Worm (Caenorhabditis elegans): ENCODE data around the gene D1005.10.

DNA sequence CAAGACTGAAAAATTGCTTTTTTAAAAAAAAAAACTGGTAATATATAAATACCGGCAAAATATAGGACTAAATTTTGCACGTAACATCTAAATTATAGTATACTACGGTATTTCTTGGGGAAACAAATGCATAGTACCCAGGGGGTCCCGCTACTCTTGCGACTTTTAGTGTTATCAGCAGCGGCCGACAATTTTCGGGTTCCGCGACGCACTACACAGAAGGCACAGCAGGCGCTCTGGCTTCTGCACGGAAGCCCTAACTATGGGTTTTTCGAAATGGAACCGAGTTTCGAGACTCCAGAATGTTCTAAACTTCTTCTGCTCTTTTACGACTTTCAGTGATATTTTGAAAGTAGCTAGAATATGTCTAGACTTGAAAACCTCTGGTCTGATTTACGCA is 30.6 kb upstream of the D1005.10 start:
- no peak for TF ChIP-seq T22C8.4 (GFP tag; IDR thresholded peaks at IDR 0.05)
- TF ChIP-seq med-1 (GFP tag; optimal IDR thresholded peaks at IDR 0.05; ENCODE audit: insufficient read depth): no peak
- TF ChIP-seq ztf-29 (GFP tag; IDR thresholded peaks at IDR 0.05): no peak
- no peak for TF ChIP-seq tab-1 (GFP tag; IDR thresholded peaks at IDR 0.05)
- TF ChIP-seq klf-2 (GFP tag; conservative IDR thresholded peaks at IDR 0.05): no peak
- TF ChIP-seq cog-1 (tag; optimal IDR thresholded peaks at IDR 0.05): no peak
- TF ChIP-seq ztf-23 (GFP tag; IDR thresholded peaks at IDR 0.05): no peak

Data from whole organism, midembryonic.